Worm (Caenorhabditis elegans) whole organism, early embryonic: ENCODE results near the gene srh-36.

Experiments
- B0310.2 ChIP-seq: sonication (generic microtip); optimal IDR thresholded peaks from 2 replicates; lab custom pipeline; 2016; ENCODE audit warnings: mild to moderate bottlenecking, missing genetic modification characterization, missing compliant biosample characterization
- F13C5.2 ChIP-seq: sonication (generic microtip); optimal IDR thresholded peaks from 2 replicates; lab custom pipeline; 2017; ENCODE audit warnings: mild to moderate bottlenecking, missing genetic modification characterization, inconsistent platforms, missing compliant biosample characterization
- aly-1 ChIP-seq: sonication (generic microtip); optimal IDR thresholded peaks from 2 replicates; lab custom pipeline; 2016; ENCODE audit warnings: missing genetic modification characterization, missing compliant biosample characterization
- ama-1 ChIP-seq: fragments of 150-350 bp; optimal IDR thresholded peaks from 2 replicates; lab custom pipeline; 2014
- ceh-13 ChIP-seq: fragments of 200-800 bp; sonication (Bioruptor generic); optimal IDR thresholded peaks from 2 replicates; lab custom pipeline; 2018; ENCODE audit warnings: mild to moderate bottlenecking, missing genetic modification characterization, missing compliant biosample characterization
- ets-7 ChIP-seq: sonication (generic microtip); optimal IDR thresholded peaks from 2 replicates; lab custom pipeline; 2016; ENCODE audit warnings: missing genotype, missing genetic modification characterization, missing compliant biosample characterization
- flt-1 ChIP-seq: fragments of 200-800 bp; sonication (Bioruptor generic); IDR thresholded peaks from 2 replicates; pipeline ENCODE4 v1.3.6; 2022; ENCODE audit warnings: missing genetic modification characterization, missing compliant biosample characterization
- hmbx-1 ChIP-seq: sonication (generic microtip); optimal IDR thresholded peaks from 2 replicates; lab custom pipeline; 2016; ENCODE audit warnings: mild to moderate bottlenecking, missing genetic modification characterization, missing compliant biosample characterization
- hmg-4 ChIP-seq: fragments of 200-800 bp; sonication (Bioruptor generic); optimal IDR thresholded peaks from 2 replicates; lab custom pipeline; 2018; ENCODE audit warnings: mild to moderate bottlenecking, missing genetic modification characterization, missing compliant biosample characterization
- hnd-1 ChIP-seq: sonication (generic microtip); optimal IDR thresholded peaks from 2 replicates; lab custom pipeline; 2016; ENCODE audit warnings: missing genetic modification characterization, missing compliant biosample characterization
- pes-1 ChIP-seq: fragments of 200-800 bp; sonication (Bioruptor generic); IDR thresholded peaks from 2 replicates; pipeline ENCODE4 v1.3.6; 2022; ENCODE audit warnings: missing genetic modification reagents, missing genetic modification characterization, missing compliant biosample characterization
- scrt-1 ChIP-seq: fragments of 200-800 bp; sonication (Bioruptor generic); IDR thresholded peaks from 2 replicates; pipeline ENCODE4 v1.3.6; 2022; ENCODE audit warnings: missing genetic modification characterization, missing compliant biosample characterization
- tbx-11 ChIP-seq: fragments of 200-800 bp; sonication (Bioruptor generic); IDR thresholded peaks from 2 replicates; pipeline ENCODE4 v1.3.6; 2022; ENCODE audit warnings: missing genetic modification characterization, missing compliant biosample characterization
- tbx-37 ChIP-seq: fragments of 200-800 bp; sonication (Bioruptor generic); conservative IDR thresholded peaks from 2 replicates; pipeline ENCODE4 v1.3.6; 2022; ENCODE audit warnings: missing genetic modification reagents, missing genetic modification characterization, missing compliant biosample characterization

DNA sequence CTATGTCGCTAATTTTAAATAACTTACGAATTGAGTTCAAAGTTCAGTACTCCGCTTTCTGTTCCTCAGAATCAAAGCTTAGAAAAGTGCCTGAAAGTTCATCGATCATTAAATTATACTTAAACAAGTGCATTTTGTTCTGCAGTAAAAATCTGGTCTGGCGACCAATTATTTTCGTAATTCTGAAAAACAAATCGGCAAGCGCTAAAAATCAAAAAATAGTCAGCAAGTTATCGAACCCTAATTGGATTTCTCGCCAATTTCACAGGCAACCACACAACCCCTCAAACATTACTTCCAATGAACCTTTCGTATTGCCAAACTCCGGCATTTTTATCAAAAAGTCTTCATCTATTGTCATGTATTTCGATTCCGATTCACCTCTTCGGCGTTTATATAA, 41.6 kb upstream of the srh-36 start, which contains the start of gene srh-272:
- TF ChIP-seq ama-1, result no peak
- TF ChIP-seq tbx-37, result no peak
- no peak for TF ChIP-seq hmbx-1 (tag; lab: Kevin White, UChicago)
- TF ChIP-seq flt-1 (GFP tag; lab: Robert Waterston, UW), result no peak
- no peak for TF ChIP-seq ceh-13 (GFP tag; lab: Kevin White, UChicago)
- no peak for TF ChIP-seq hmg-4
- no peak for TF ChIP-seq ets-7 (tag; lab: Kevin White, UChicago)
- TF ChIP-seq tbx-11, result no peak
- no peak for TF ChIP-seq F13C5.2 (tag; lab: Kevin White, UChicago)
- TF ChIP-seq hnd-1 (tag; lab: Kevin White, UChicago), result no peak
- TF ChIP-seq B0310.2 (tag; lab: Kevin White, UChicago), result no peak
- TF ChIP-seq scrt-1, result no peak
- no peak for TF ChIP-seq aly-1 (tag; lab: Kevin White, UChicago)
- TF ChIP-seq pes-1 (GFP tag; lab: Robert Waterston, UW), result no peak
